Fruit fly (Drosophila melanogaster) Kc167 (cell line): ENCODE data around the gene CG16957.

ENCODE experiments used
- Myc ChIP-seq: fragments of >200 bp; optimal IDR thresholded peaks from 2 replicates; lab custom pipeline; 2017; ENCODE audit warnings: missing external identifiers
- Sin3A ChIP-seq: fragments of >200 bp; optimal IDR thresholded peaks from 2 replicates; lab custom pipeline; 2018; ENCODE audit warnings: missing external identifiers
- h ChIP-seq: fragments of >200 bp; optimal IDR thresholded peaks from 3 replicates; lab custom pipeline; 2018; ENCODE audit warnings: missing external identifiers
- insv ChIP-seq: fragments of >200 bp; optimal IDR thresholded peaks from 3 replicates; lab custom pipeline; 2018; ENCODE audit warnings: missing external identifiers
- psq ChIP-seq: fragments of >200 bp; optimal IDR thresholded peaks from 2 replicates; lab custom pipeline; 2017; ENCODE audit warnings: missing external identifiers
- ttk ChIP-seq: sonication (Bioruptor generic); optimal IDR thresholded peaks from 2 replicates; lab custom pipeline; 2017; ENCODE audit warnings: missing external identifiers

The CG16957 gene

dm6 chr2L:13394903-13395302 is 1.1 kb downstream of the CG16957 start, which contains the start of gene RpL24:
Gene RpL24, minus strand, starts transcription at chr2L:13395131.
- no peak for TF ChIP-seq Sin3A
- no peak for TF ChIP-seq insv
- no peak for TF ChIP-seq psq (lab: Kevin White, UChicago)
- no peak for TF ChIP-seq ttk (lab: Kevin White, UChicago)
- TF ChIP-seq Myc, result no peak
- no peak for TF ChIP-seq h

DNA sequence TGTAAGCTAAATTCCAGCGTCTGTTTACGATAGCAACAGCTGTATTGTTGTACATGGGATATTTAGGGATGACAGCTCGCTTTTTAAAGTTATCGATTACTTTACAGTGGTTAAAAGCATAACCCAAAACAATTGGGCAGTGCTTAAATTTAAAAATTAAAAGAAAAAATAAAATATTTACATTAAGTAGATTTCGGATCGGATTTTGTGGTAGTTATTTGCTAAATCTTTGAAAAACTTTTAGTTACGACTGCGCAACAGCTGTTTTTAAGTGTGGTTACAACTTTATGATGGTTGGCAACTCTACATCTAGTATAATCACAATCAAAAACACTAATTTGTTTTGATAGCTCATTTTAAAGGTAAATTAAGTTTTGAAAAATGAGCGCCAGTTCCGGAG is 8.7 kb downstream of the CG16957 start, which contains the start of the genes Ing5 and CG7099:
Ing5 (minus strand) TSS at position 58 of the 400 bp plus-strand sequence.
CG7099 (plus strand) TSS at position 317 of the 400 bp plus-strand sequence.
- TF ChIP-seq psq (lab: Kevin White, UChicago), result no peak
- no peak for TF ChIP-seq h
- TF ChIP-seq Sin3A, result no peak
- TF ChIP-seq insv, result no peak
- no peak for TF ChIP-seq Myc
- no peak for TF ChIP-seq ttk (lab: Kevin White, UChicago)

- TF ChIP-seq h (no peak), ttk (lab: Kevin White, UChicago) (no peak), insv (no peak), psq (lab: Kevin White, UChicago) (no peak), Sin3A (no peak)
These were observed 13.5 kb downstream of the CG16957 start, which contains the start of gene loqs for dm6 chr2L:13382351-13383029. Gene loqs, plus strand, starts transcription at chr2L:13382652.

DNA sequence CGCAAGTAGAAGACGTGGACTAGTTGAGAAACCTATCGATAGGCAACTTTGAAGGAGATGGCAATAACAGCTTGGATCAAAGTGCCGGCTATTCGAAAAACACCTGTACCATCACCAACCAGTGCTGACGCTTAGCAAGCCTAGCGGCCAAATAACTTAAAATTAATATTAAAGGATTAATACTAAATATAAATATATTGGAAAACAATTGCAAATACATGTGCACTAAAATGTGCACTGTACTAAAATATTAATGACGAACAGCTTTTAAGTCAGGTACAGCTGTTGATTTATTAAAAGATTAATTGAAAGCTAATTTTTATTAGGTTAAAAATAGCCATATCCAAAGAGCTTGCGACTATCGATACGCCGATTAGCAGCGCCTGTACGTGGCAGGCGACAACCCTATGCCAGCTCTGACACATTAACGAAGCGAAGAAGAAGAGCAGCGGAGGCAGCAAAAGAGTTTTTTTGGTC is 17.5 kb downstream of the CG16957 start, which contains the start of the genes CG9302 and beta'COP:
CG9302 (minus strand) TSS at position 51 of the 477 bp plus-strand sequence.
beta'COP (plus strand) TSS at position 415 of the 477 bp plus-strand sequence.
- TF ChIP-seq ttk (lab: Kevin White, UChicago), result no peak
- TF ChIP-seq psq (lab: Kevin White, UChicago), result no peak
- TF ChIP-seq insv, result no peak
- no peak for TF ChIP-seq Myc
- TF ChIP-seq Sin3A, result peak; percentile 51
- TF ChIP-seq h, result no peak

DNA sequence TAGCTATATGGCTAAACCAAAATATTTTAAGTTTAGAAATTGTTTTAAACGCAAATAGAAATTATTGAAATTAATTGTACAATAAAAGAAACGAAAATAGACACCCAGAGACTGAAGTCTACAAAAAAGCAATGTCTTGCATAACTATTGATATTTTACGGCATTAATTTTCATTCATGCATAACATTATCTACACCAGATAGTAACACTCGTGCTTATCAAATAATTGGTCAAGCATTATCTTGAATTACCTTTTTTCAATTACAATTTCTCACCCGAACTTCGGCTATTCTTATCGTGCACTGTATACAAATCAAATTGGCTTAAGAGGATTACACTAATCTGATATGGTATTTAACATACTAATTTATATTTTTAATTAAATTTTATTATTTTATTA is 19.9 kb downstream of the CG16957 start:
- no peak for TF ChIP-seq Myc
- TF ChIP-seq Sin3A, result no peak
- no peak for TF ChIP-seq psq (lab: Kevin White, UChicago)
- no peak for TF ChIP-seq ttk (lab: Kevin White, UChicago)
- TF ChIP-seq insv, result no peak
- TF ChIP-seq h, result no peak

- TF ChIP-seq psq (lab: Kevin White, UChicago), result no peak
- TF ChIP-seq Myc, result no peak
- no peak for TF ChIP-seq Sin3A
- TF ChIP-seq insv, result no peak
These were observed 22.3 kb downstream of the CG16957 start, which contains the start of the genes Bdp1 and CG6565 for dm6 chr2L:13373435-13374242. Gene Bdp1, minus strand, starts transcription at chr2L:13373890. Gene CG6565, plus strand, starts transcription at chr2L:13374019.

DNA sequence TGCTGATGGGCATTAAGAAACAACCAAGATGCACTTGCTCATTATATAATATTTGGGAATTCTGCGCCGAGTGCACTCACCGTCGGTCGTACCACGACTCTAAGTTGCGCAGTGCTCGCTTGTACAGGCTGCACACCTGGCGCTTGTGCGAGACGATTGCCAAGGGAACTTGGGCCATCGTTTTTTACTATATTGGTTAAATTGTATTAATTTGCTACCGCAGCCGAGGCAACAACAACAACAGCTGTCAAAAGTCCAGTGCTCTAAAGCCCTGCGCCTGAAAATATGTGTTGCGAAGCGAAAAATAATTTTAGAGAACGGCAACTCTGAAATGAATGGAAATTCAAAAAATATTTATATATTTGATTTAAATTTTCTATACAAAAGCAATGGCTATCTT is 25.2 kb downstream of the CG16957 start, which contains the start of gene ND-B22:
ND-B22 (minus strand) TSS at position 349 of the 400 bp plus-strand sequence.
- TF ChIP-seq Myc (no peak), psq (lab: Kevin White, UChicago) (no peak), Sin3A (no peak), h (no peak), insv (no peak), ttk (lab: Kevin White, UChicago) (no peak)

dm6 chr2L:13368940-13369339 is 27.0 kb downstream of the CG16957 start, which contains the start of gene CG31855:
Gene CG31855, plus strand, starts transcription at chr2L:13369204.
- no peak for TF ChIP-seq insv
- TF ChIP-seq h, result no peak
- TF ChIP-seq psq (lab: Kevin White, UChicago), result no peak
- no peak for TF ChIP-seq Myc
- TF ChIP-seq Sin3A, result no peak
- TF ChIP-seq ttk (lab: Kevin White, UChicago), result no peak

DNA sequence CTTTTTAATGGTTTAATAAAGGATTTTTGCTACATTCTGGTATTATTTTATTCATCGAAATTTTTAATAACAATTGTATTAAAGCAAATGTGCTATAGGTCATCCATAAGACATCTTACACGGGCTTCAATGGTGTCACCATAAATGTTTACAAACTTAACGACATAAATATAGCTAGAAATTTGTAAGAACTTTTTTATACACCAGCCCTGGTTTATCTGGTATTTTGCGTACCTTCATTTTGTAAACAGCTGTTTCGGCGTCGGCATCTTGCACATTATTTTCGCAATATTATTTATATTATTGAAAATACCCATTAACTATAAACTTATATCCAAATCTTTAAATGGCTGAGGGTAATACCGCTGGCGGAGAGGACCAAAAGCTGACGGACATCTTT is 28.6 kb downstream of the CG16957 start, which contains the start of gene Tap42:
Tap42 (plus strand) TSS at position 240 of the 400 bp plus-strand sequence.
- TF ChIP-seq h, result no peak
- no peak for TF ChIP-seq psq (lab: Kevin White, UChicago)
- no peak for TF ChIP-seq insv
- no peak for TF ChIP-seq ttk (lab: Kevin White, UChicago)
- no peak for TF ChIP-seq Myc
- no peak for TF ChIP-seq Sin3A

- TF ChIP-seq Myc (no peak), psq (lab: Kevin White, UChicago) (no peak), Sin3A (no peak), insv (no peak), ttk (lab: Kevin White, UChicago) (no peak), h (no peak)
These were observed 29.8 kb downstream of the CG16957 start, which contains the start of the genes Nnp-1 and Grx3 for dm6 chr2L:13366109-13366747. Gene Nnp-1, minus strand, starts transcription at chr2L:13366189. Gene Grx3, plus strand, starts transcription at chr2L:13366447.

DNA sequence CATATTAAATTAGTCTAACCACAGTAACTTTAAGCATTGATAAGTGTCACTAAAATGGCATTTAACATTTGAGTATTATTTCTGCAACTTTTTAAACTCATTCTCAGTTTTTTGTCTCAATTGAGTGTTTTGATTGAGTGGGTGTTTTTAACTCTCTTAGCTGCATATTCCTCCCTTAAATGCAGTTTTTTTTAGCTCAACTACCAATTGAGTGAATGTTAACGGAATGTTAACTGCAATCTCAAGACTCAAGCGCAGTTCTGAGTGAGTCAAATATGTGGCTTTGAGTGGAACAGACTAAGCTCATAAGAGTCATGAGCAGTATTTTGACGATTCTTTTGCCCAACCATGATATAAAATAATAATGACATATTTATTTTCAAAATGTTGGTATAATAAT is 33.0 kb downstream of the CG16957 start:
- TF ChIP-seq h, result no peak

DNA sequence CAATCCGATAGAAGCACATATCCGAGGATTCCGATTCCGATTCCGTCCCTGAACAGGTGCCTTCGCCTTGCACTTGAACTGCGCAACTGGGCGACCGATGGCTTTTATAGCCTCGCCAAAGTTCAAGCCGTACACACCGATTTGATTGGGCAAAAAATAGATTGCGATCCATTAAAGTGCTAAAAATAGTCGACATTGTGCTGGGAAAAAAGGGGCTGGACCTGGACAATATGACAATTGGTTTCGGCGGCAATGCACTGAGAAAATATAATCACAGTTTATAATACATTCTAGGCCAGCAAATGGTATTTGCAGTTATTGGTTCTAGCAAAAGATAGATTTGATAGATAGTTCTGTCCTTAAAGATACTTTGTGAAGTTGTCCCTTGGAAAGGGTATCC is 34.5 kb downstream of the CG16957 start, which contains the start of gene CG9377:
CG9377 (minus strand) TSS at position 101 of the 400 bp plus-strand sequence.
- TF ChIP-seq h (no peak), Myc (no peak), psq (lab: Kevin White, UChicago) (no peak), insv (no peak), Sin3A (no peak), ttk (lab: Kevin White, UChicago) (no peak)
